Worm (Caenorhabditis elegans) whole organism, midembryonic: ENCODE measurements around the gene T05B4.10.

ENCODE experiments used
- cog-1 ChIP-seq: sonication (generic microtip); optimal IDR thresholded peaks from 2 replicates; lab custom pipeline; 2016; ENCODE audit warnings: missing genetic modification characterization, missing compliant biosample characterization
- flt-1 ChIP-seq: fragments of 200-800 bp; sonication (Bioruptor generic); IDR thresholded peaks from 2 replicates; pipeline ENCODE4 v1.3.6; 2022; ENCODE audit warnings: missing genetic modification characterization, missing compliant biosample characterization
- klf-2 ChIP-seq: fragments of 200-800 bp; sonication (Bioruptor generic); conservative IDR thresholded peaks from 2 replicates; pipeline ENCODE4 v1.3.6; 2022; ENCODE audit warnings: missing genetic modification reagents, missing genetic modification characterization, missing compliant biosample characterization
- med-1 ChIP-seq: sonication (generic microtip); optimal IDR thresholded peaks from 2 replicates; lab custom pipeline; 2017; ENCODE audit warnings: missing genetic modification characterization, mild to moderate bottlenecking, missing compliant biosample characterization, antibody characterized with exemption, missing genetic modification reagents; ENCODE audit not compliant: insufficient read depth
- ref-1 ChIP-seq: fragments of 200-800 bp; sonication (Bioruptor generic); conservative IDR thresholded peaks from 2 replicates; pipeline ENCODE4 v1.3.6; 2022; ENCODE audit warnings: missing genetic modification reagents, missing genetic modification characterization, missing compliant biosample characterization
- tab-1 ChIP-seq: fragments of 200-800 bp; sonication (Bioruptor generic); IDR thresholded peaks from 2 replicates; pipeline ENCODE4 v1.3.6; 2022; ENCODE audit warnings: missing genetic modification characterization, missing compliant biosample characterization
- ztf-29 ChIP-seq: fragments of 200-800 bp; sonication (Bioruptor generic); IDR thresholded peaks from 2 replicates; pipeline ENCODE4 v1.3.6; 2022; ENCODE audit warnings: missing genetic modification reagents, missing genetic modification characterization, missing compliant biosample characterization

DNA sequence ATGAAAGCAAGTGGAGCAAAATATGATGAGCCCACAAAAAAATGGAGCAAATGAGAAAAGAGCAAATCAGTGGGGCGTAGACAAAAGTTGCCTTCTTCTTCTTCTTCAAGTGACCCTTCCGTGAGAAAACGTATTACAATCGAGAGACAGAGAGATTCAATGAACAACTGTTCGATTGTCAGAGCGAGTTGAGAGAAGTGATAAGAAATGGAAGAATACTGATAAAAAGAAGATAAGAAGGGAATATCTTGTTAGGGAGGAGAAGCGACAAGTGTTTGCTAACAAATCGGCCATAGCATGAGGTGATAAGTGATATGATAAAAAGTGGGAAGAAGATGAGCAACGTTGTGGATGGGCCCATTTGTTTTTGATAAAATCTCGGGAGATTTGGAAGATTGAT is 36.8 kb upstream of the T05B4.10 start:
- TF ChIP-seq flt-1 (GFP tag; lab: Robert Waterston, UW): no peak
- no peak for TF ChIP-seq ref-1 (GFP tag; lab: Robert Waterston, UW)
- TF ChIP-seq tab-1 (GFP tag; lab: Robert Waterston, UW): no peak
- TF ChIP-seq klf-2: no peak
- TF ChIP-seq cog-1 (tag; lab: Kevin White, UChicago): no peak
- no peak for TF ChIP-seq ztf-29
- no peak for TF ChIP-seq med-1 (GFP tag; lab: Kevin White, UChicago)
